Fruit fly (Drosophila melanogaster) whole organism, wandering third instar larva: ENCODE results near the gene Cdc37.

ENCODE experiments used
- Hr78 ChIP-seq: fragments of >200 bp; optimal IDR thresholded peaks from 2 replicates; lab custom pipeline; 2017; ENCODE audit warnings: missing biosample characterization, missing genetic modification characterization
- Mio ChIP-seq: sonication (Bioruptor generic); optimal IDR thresholded peaks from 2 replicates; lab custom pipeline; 2016; ENCODE audit warnings: missing biosample characterization, missing genetic modification characterization
- Myc ChIP-seq: fragments of >200 bp; optimal IDR thresholded peaks from 2 replicates; lab custom pipeline; 2017
- Sp1 ChIP-seq: fragments of 200-800 bp; sonication (Bioruptor generic); optimal IDR thresholded peaks from 3 replicates; lab custom pipeline; 2019; ENCODE audit warnings: missing biosample characterization, mild to moderate bottlenecking, missing genetic modification characterization, moderate library complexity
- br ChIP-seq: fragments of 200-800 bp; sonication (Bioruptor generic); optimal IDR thresholded peaks from 2 replicates; lab custom pipeline; 2016; ENCODE audit warnings: missing biosample characterization, missing genetic modification characterization
- dmrt93B ChIP-seq: fragments of 200-800 bp; sonication (Bioruptor generic); optimal IDR thresholded peaks from 2 replicates; lab custom pipeline; 2018; ENCODE audit warnings: missing biosample characterization, mild to moderate bottlenecking, missing genetic modification characterization
- h ChIP-seq: fragments of 200-800 bp; sonication (Bioruptor generic); optimal IDR thresholded peaks from 3 replicates; lab custom pipeline; 2016; ENCODE audit warnings: missing biosample characterization, mild to moderate bottlenecking, missing genetic modification characterization
- jim ChIP-seq: fragments of 175-275, 200-325 bp; sonication (Bioruptor generic); optimal IDR thresholded peaks from 2 replicates; lab custom pipeline; 2016; ENCODE audit warnings: missing biosample characterization, mild to moderate bottlenecking, missing genetic modification characterization
- pan ChIP-seq: fragments of >200 bp; optimal IDR thresholded peaks from 2 replicates; lab custom pipeline; 2017

DNA sequence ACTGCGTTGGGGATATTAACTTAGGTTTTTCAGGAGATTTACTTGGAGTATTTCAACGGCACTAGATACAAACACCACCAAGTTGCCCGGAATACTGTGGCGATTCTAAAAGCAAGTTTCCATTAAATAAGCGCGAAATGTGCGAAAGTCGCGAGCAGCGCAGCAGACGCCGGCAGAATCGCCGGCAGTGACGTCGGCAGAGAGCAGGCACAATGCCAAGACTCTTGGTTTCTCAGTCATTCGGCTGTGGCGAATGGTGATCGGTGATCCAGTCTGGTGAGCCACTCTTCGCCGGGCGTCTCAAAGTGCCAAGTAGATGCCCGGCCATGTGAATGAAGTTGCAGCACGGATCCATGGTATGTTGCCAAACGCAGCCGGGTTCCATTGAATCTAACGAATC is 39.9 kb downstream of the Cdc37 start, which contains the start of gene Cpr62Bb:
- TF ChIP-seq Sp1 (GFP tag; lab: Kevin White, UChicago) (no peak), dmrt93B (GFP tag; lab: Kevin White, UChicago) (no peak), jim (GFP tag; lab: Kevin White, UChicago) (no peak), h (GFP tag; lab: Kevin White, UChicago) (no peak), Hr78 (GFP tag; lab: Kevin White, UChicago) (no peak), Mio (GFP tag; lab: Kevin White, UChicago) (no peak), br (no peak), Myc (lab: Kevin White, UChicago) (no peak), pan (lab: Kevin White, UChicago) (no peak)
